Fruit fly (Drosophila melanogaster) whole organism, embryonic: Measurements from ENCODE around the gene Kr-h1.
A peak's percentile ranks its signal among the peaks of the same experiment; 100 is the strongest.

ENCODE experiments used
- Bteb2 ChIP-seq: fragments of 200-800 bp; sonication (Bioruptor generic); optimal IDR thresholded peaks from 2 replicates; lab custom pipeline; 2016; ENCODE audit warnings: missing biosample characterization, missing genetic modification characterization
- CG10366 ChIP-seq: fragments of 200-800 bp; sonication (Bioruptor generic); IDR thresholded peaks from 2 replicates; pipeline ENCODE4 v1.3.6; 2022; ENCODE audit warnings: missing biosample characterization, missing genetic modification characterization
- CG10431 ChIP-seq: fragments of 200-800 bp; sonication (Bioruptor generic); optimal IDR thresholded peaks from 3 replicates; lab custom pipeline; 2018; ENCODE audit warnings: missing biosample characterization, mild to moderate bottlenecking, missing genetic modification characterization
- CG10565 ChIP-seq: fragments of 200-800 bp; sonication (Bioruptor generic); optimal IDR thresholded peaks from 3 replicates; lab custom pipeline; 2016; ENCODE audit warnings: missing biosample characterization, mild to moderate bottlenecking, missing genetic modification characterization
- CG10959 ChIP-seq: fragments of 200-800 bp; sonication (Bioruptor generic); IDR thresholded peaks from 2 replicates; pipeline ENCODE4 v1.3.6; 2022; ENCODE audit warnings: missing biosample characterization, missing genetic modification characterization
- CG11085 ChIP-seq: fragments of 200-800 bp; sonication (Bioruptor generic); IDR thresholded peaks from 2 replicates; pipeline ENCODE4 v1.3.6; 2022; ENCODE audit warnings: missing biosample characterization, missing genetic modification characterization
- CG12299 ChIP-seq: fragments of 200-800 bp; sonication (Bioruptor generic); optimal IDR thresholded peaks from 2 replicates; lab custom pipeline; 2018; ENCODE audit warnings: missing biosample characterization, mild to moderate bottlenecking, missing genetic modification characterization
- CG13775 ChIP-seq: fragments of 200-800 bp; sonication (Bioruptor generic); optimal IDR thresholded peaks from 3 replicates; lab custom pipeline; 2017; ENCODE audit warnings: missing biosample characterization, mild to moderate bottlenecking, missing genetic modification characterization
- CG1602 ChIP-seq: fragments of 200-800 bp; sonication (Bioruptor generic); optimal IDR thresholded peaks from 3 replicates; lab custom pipeline; 2016; ENCODE audit warnings: missing biosample characterization, missing genetic modification characterization
- CG16863 ChIP-seq: fragments of 200-800 bp; sonication (Bioruptor generic); optimal IDR thresholded peaks from 3 replicates; lab custom pipeline; 2016; ENCODE audit warnings: missing biosample characterization, missing genetic modification characterization
- CG17359 ChIP-seq: fragments of 200-800 bp; sonication (Bioruptor generic); optimal IDR thresholded peaks from 3 replicates; lab custom pipeline; 2018; ENCODE audit warnings: missing biosample characterization, mild to moderate bottlenecking, missing genetic modification characterization, moderate library complexity
- CG17802 ChIP-seq: fragments of 200-800 bp; sonication (Bioruptor generic); optimal IDR thresholded peaks from 2 replicates; lab custom pipeline; 2018; ENCODE audit warnings: missing biosample characterization, mild to moderate bottlenecking, missing genetic modification characterization, moderate library complexity
- CG2712 ChIP-seq: fragments of 200-800 bp; optimal IDR thresholded peaks from 3 replicates; lab custom pipeline; 2019; ENCODE audit warnings: missing biosample characterization, mild to moderate bottlenecking, missing genetic modification characterization, moderate library complexity
- CG3065 ChIP-seq: fragments of 200-800 bp; sonication (Bioruptor generic); optimal IDR thresholded peaks from 2 replicates; lab custom pipeline; 2016; ENCODE audit warnings: missing biosample characterization, missing genetic modification characterization
- CG4854 ChIP-seq: fragments of 200-800 bp; sonication (Bioruptor generic); optimal IDR thresholded peaks from 2 replicates; lab custom pipeline; 2016; ENCODE audit warnings: missing biosample characterization, missing genetic modification characterization, inconsistent platforms
- CG6254 ChIP-seq: fragments of 200-800 bp; sonication (Bioruptor generic); optimal IDR thresholded peaks from 3 replicates; lab custom pipeline; 2017; ENCODE audit warnings: mild to moderate bottlenecking, missing biosample characterization, missing genetic modification reagents, missing genetic modification characterization
- CG6683 ChIP-seq: fragments of 200-800 bp; sonication (Bioruptor generic); optimal IDR thresholded peaks from 2 replicates; lab custom pipeline; 2017; ENCODE audit warnings: missing biosample characterization, mild to moderate bottlenecking, missing genetic modification characterization, missing genetic modification reagents
- CG7987 ChIP-seq: fragments of 200-800 bp; sonication (Bioruptor generic); optimal IDR thresholded peaks from 2 replicates; lab custom pipeline; 2018; ENCODE audit warnings: missing biosample characterization, mild to moderate bottlenecking, missing genetic modification characterization, moderate library complexity
- CG8388 ChIP-seq: fragments of 200-800 bp; sonication (Bioruptor generic); optimal IDR thresholded peaks from 2 replicates; lab custom pipeline; 2019; ENCODE audit warnings: missing biosample characterization, mild to moderate bottlenecking, missing genetic modification characterization, moderate library complexity
- CG8924 ChIP-seq: fragments of 200-800 bp; optimal IDR thresholded peaks from 3 replicates; lab custom pipeline; 2019; ENCODE audit warnings: missing biosample characterization, mild to moderate bottlenecking, missing genetic modification characterization, moderate library complexity
- CHES-1-like ChIP-seq: fragments of 200-800 bp; sonication (Bioruptor generic); optimal IDR thresholded peaks from 2 replicates; lab custom pipeline; 2016; ENCODE audit warnings: missing biosample characterization, missing genetic modification characterization
- D ChIP-seq, 2 experiments: fragments of 200-800 bp in 1 of 2; fragments of >200 bp in 1 of 2; sonication (Bioruptor generic) in 1 of 2; optimal IDR thresholded peaks; 2 replicates in 1 of 2; 3 replicates in 1 of 2; lab custom pipeline; 2017; ENCODE audit warnings: mild to moderate bottlenecking in 1 of 2, missing biosample characterization in 1 of 2, missing genetic modification characterization in 1 of 2, missing genetic modification reagents in 1 of 2
- Ets97D ChIP-seq: fragments of 200-800 bp; sonication (Bioruptor generic); optimal IDR thresholded peaks from 3 replicates; lab custom pipeline; 2016; ENCODE audit warnings: missing biosample characterization, missing genetic modification characterization
- HLH3B ChIP-seq: fragments of 200-800 bp; sonication (Bioruptor generic); IDR thresholded peaks from 2 replicates; pipeline ENCODE4 v1.3.6; 2022; ENCODE audit warnings: missing biosample characterization, missing genetic modification characterization
- HLHmδ ChIP-seq: fragments of 200-800 bp; sonication (Bioruptor generic); optimal IDR thresholded peaks from 2 replicates; lab custom pipeline; 2018; ENCODE audit warnings: missing biosample characterization, mild to moderate bottlenecking, missing genetic modification characterization, moderate library complexity
- Hmr ChIP-seq: fragments of 200-800 bp; sonication (Bioruptor generic); optimal IDR thresholded peaks from 3 replicates; lab custom pipeline; 2017; ENCODE audit warnings: mild to moderate bottlenecking, missing biosample characterization, missing genetic modification reagents, missing genetic modification characterization
- Lhr ChIP-seq: fragments of 200-800 bp; sonication (Bioruptor generic); optimal IDR thresholded peaks from 3 replicates; lab custom pipeline; 2017; ENCODE audit warnings: mild to moderate bottlenecking, missing biosample characterization, missing genetic modification reagents, missing genetic modification characterization
- Lpt ChIP-seq: fragments of >200 bp; optimal IDR thresholded peaks from 2 replicates; lab custom pipeline; 2018; ENCODE audit warnings: missing biosample characterization, missing genetic modification characterization
- Nf-YC ChIP-seq: fragments of 200-800 bp; optimal IDR thresholded peaks from 3 replicates; lab custom pipeline; 2019; ENCODE audit warnings: missing biosample characterization, mild to moderate bottlenecking, missing genetic modification characterization, moderate library complexity
- Ravus ChIP-seq: fragments of 200-800 bp; sonication (Bioruptor generic); IDR thresholded peaks from 2 replicates; pipeline ENCODE4 v1.3.6; 2022; ENCODE audit warnings: missing biosample characterization, missing genetic modification characterization
- Rfx ChIP-seq: fragments of 200-800 bp; sonication (Bioruptor generic); IDR thresholded peaks from 2 replicates; pipeline ENCODE4 v1.3.6; 2022; ENCODE audit warnings: missing biosample characterization, missing genetic modification characterization
- Xrp1 ChIP-seq: fragments of 200-800 bp; sonication (Bioruptor generic); IDR thresholded peaks from 2 replicates; pipeline ENCODE4 v1.3.6; 2022; ENCODE audit warnings: missing biosample characterization, missing genetic modification characterization
- ab ChIP-seq: fragments of 200-800 bp; sonication (Bioruptor generic); optimal IDR thresholded peaks from 2 replicates; lab custom pipeline; 2016; ENCODE audit warnings: missing biosample characterization, missing genetic modification characterization
- chinmo ChIP-seq: fragments of 200-800 bp; sonication (Bioruptor generic); IDR thresholded peaks from 4 replicates; pipeline ENCODE4 v1.3.6; 2022; ENCODE audit warnings: missing biosample characterization, missing genetic modification characterization; ENCODE audit not compliant: partially characterized antibody
- crol ChIP-seq: fragments of 200-800 bp; sonication (Bioruptor generic); IDR thresholded peaks from 2 replicates; pipeline ENCODE4 v1.3.6; 2022; ENCODE audit warnings: missing biosample characterization, missing genetic modification characterization
- dati ChIP-seq: fragments of 200-800 bp; sonication (Bioruptor generic); IDR thresholded peaks from 2 replicates; pipeline ENCODE4 v1.3.6; 2022; ENCODE audit warnings: missing biosample characterization, missing genetic modification characterization
- en ChIP-seq: fragments of 200-800 bp; sonication (Bioruptor generic); optimal IDR thresholded peaks from 2 replicates; lab custom pipeline; 2016; ENCODE audit warnings: missing biosample characterization, missing genetic modification characterization
- gro ChIP-seq: fragments of 200-800 bp; sonication (Bioruptor generic); optimal IDR thresholded peaks from 2 replicates; lab custom pipeline; 2016; ENCODE audit warnings: missing biosample characterization, missing genetic modification characterization
- her ChIP-seq: fragments of 200-800 bp; sonication (Bioruptor generic); optimal IDR thresholded peaks from 2 replicates; lab custom pipeline; 2016; ENCODE audit warnings: missing biosample characterization, missing genetic modification characterization
- lab ChIP-seq: fragments of 200-800 bp; sonication (Bioruptor generic); optimal IDR thresholded peaks from 3 replicates; lab custom pipeline; 2017; ENCODE audit warnings: missing biosample characterization, missing genetic modification characterization, mild to moderate bottlenecking, moderate library complexity, missing genetic modification reagents
- pzg ChIP-seq: fragments of 200-800 bp; sonication (Bioruptor generic); optimal IDR thresholded peaks from 3 replicates; lab custom pipeline; 2018; ENCODE audit warnings: missing biosample characterization, mild to moderate bottlenecking, missing genetic modification characterization, moderate library complexity
- sima ChIP-seq: fragments of 200-800 bp; sonication (Bioruptor generic); optimal IDR thresholded peaks from 2 replicates; lab custom pipeline; 2016; ENCODE audit warnings: missing biosample characterization, missing genetic modification characterization
- sna ChIP-seq: fragments of 200-800 bp; sonication (Bioruptor generic); IDR thresholded peaks from 2 replicates; pipeline ENCODE4 v1.3.6; 2022; ENCODE audit warnings: missing biosample characterization, missing genetic modification characterization; ENCODE audit not compliant: partially characterized antibody
- sr ChIP-seq: fragments of 200-800 bp; sonication (Bioruptor generic); IDR thresholded peaks from 3 replicates; pipeline ENCODE4 v1.3.6; 2022; ENCODE audit warnings: missing biosample characterization, missing genetic modification characterization
- tin ChIP-seq: fragments of 200-800 bp; sonication (Bioruptor generic); optimal IDR thresholded peaks from 3 replicates; lab custom pipeline; 2016; ENCODE audit warnings: missing biosample characterization, missing genetic modification characterization
- tll ChIP-seq, 2 experiments: fragments of 200-800 bp in 1 of 2; fragments of >200 bp in 1 of 2; sonication (Bioruptor generic) in 1 of 2; optimal IDR thresholded peaks; 2 replicates each; lab custom pipeline; 2017 to 2019; ENCODE audit warnings: missing biosample characterization in 2 of 2, missing genetic modification characterization in 2 of 2, mild to moderate bottlenecking in 1 of 2, moderate library complexity in 1 of 2
- tna ChIP-seq: fragments of 200-800 bp; sonication (Bioruptor generic); IDR thresholded peaks from 2 replicates; pipeline ENCODE4 v1.3.6; 2022; ENCODE audit warnings: missing biosample characterization, missing genetic modification characterization; ENCODE audit not compliant: partially characterized antibody
- trem ChIP-seq: fragments of 200-800 bp; optimal IDR thresholded peaks from 3 replicates; lab custom pipeline; 2019; ENCODE audit warnings: missing biosample characterization, mild to moderate bottlenecking, missing genetic modification characterization, moderate library complexity
- unpg ChIP-seq: fragments of 200-800 bp; sonication (Bioruptor generic); optimal IDR thresholded peaks from 3 replicates; lab custom pipeline; 2018; ENCODE audit warnings: missing biosample characterization, mild to moderate bottlenecking, missing genetic modification characterization, moderate library complexity
- wor ChIP-seq: fragments of 200-800 bp; sonication (Bioruptor generic); IDR thresholded peaks from 2 replicates; pipeline ENCODE4 v1.3.6; 2022; ENCODE audit warnings: missing biosample characterization, missing genetic modification characterization
- yki ChIP-seq: fragments of >200 bp; optimal IDR thresholded peaks from 3 replicates; lab custom pipeline; 2018

Kr-h1 gene

dm6 chr2L:6124815-6125214 is 42.4 kb downstream of the Kr-h1 start, which contains the start of gene Arpc4 (continued):
- TF ChIP-seq tin (peak; percentile 46), CG3065 (GFP tag; lab: Kevin White, UChicago) (no peak), unpg (GFP tag; lab: Kevin White, UChicago) (no peak), sna (no peak), CG4854 (no peak), tna (GFP tag; lab: Robert Waterston, UW) (no peak), dati (no peak), Ets97D (GFP tag; lab: Kevin White, UChicago) (peak; percentile 57), Nf-YC (no peak), Lhr (GFP tag; lab: Kevin White, UChicago) (peak; percentile 65), gro (GFP tag; lab: Kevin White, UChicago) (no peak), sr (GFP tag; lab: Robert Waterston, UW) (no peak), CG10959 (GFP tag; lab: Robert Waterston, UW) (no peak), CG12299 (tag; lab: Kevin White, UChicago) (peak; percentile 6), CG6683 (no peak), lab (GFP tag; lab: Kevin White, UChicago) (peak; percentile 57), HLHmδ (GFP tag; lab: Kevin White, UChicago) (no peak), CG6254 (GFP tag; lab: Kevin White, UChicago) (no peak), her (GFP tag; lab: Kevin White, UChicago) (peak; percentile 22), CG11085 (GFP tag; lab: Robert Waterston, UW) (no peak), yki (no peak), D (optimal IDR thresholded peaks at IDR 0.05; lab: Kevin White, UChicago) (no peak), D (GFP tag; optimal IDR thresholded peaks at IDR 0.05; lab: Kevin White, UChicago) (no peak), CG8924 (tag; lab: Kevin White, UChicago) (peak; percentile 55), crol (GFP tag; lab: Robert Waterston, UW) (no peak), en (GFP tag; lab: Kevin White, UChicago) (no peak), CHES-1-like (GFP tag; lab: Kevin White, UChicago) (peak; percentile 50), CG8388 (GFP tag; lab: Kevin White, UChicago) (peak; percentile 33), CG7987 (no peak), trem (tag; lab: Kevin White, UChicago) (peak; percentile 89), CG10431 (GFP tag; lab: Kevin White, UChicago) (no peak), chinmo (GFP tag; lab: Robert Waterston, UW) (no peak), Xrp1 (peak; percentile 67), CG10366 (peak; percentile 74), Bteb2 (GFP tag; lab: Kevin White, UChicago) (peak; percentile 13), CG2712 (tag; lab: Kevin White, UChicago) (no peak), sima (no peak), Ravus (GFP tag; lab: Robert Waterston, UW) (no peak), CG13775 (GFP tag; lab: Kevin White, UChicago) (peak; percentile 33), Rfx (GFP tag; lab: Robert Waterston, UW) (peak; percentile 82), CG16863 (GFP tag; lab: Kevin White, UChicago) (peak; percentile 15), CG17802 (tag; lab: Kevin White, UChicago) (no peak), wor (GFP tag; lab: Robert Waterston, UW) (0 out of 2 replicates have a peak, but pooled peaks have one; percentile 21), CG1602 (GFP tag; lab: Kevin White, UChicago) (peak; percentile 53), Hmr (peak; percentile 68), HLH3B (GFP tag; lab: Robert Waterston, UW) (peak; percentile 66), CG17359 (tag; lab: Kevin White, UChicago) (peak; percentile 5), ab (no peak), Lpt (no peak), CG10565 (GFP tag; lab: Kevin White, UChicago) (no peak), tll (GFP tag; optimal IDR thresholded peaks at IDR 0.05; lab: Kevin White, UChicago) (no peak), pzg (peak; percentile 66)
